Worm (Caenorhabditis elegans) whole organism, L2 larva: Measurements from ENCODE around the gene F11A5.16.

Experiments used
- ama-1 ChIP-seq: fragments of 150-350 bp; optimal IDR thresholded peaks from 2 replicates; lab custom pipeline; 2018; ENCODE audit warnings: inconsistent platforms
- skn-1 ChIP-seq: sonication (generic microtip); optimal IDR thresholded peaks from 2 replicates; lab custom pipeline; 2017; ENCODE audit warnings: missing biosample characterization, missing genetic modification characterization
- unc-62 ChIP-seq: fragments of 150-350 bp; optimal IDR thresholded peaks from 2 replicates; lab custom pipeline; 2014; ENCODE audit warnings: missing biosample characterization, missing genetic modification reagents, missing genetic modification characterization

ce11 chrV:16180350-16180749 is 30.4 kb upstream of the F11A5.16 start, which contains the start of gene str-106:
- TF ChIP-seq ama-1 (lab: Kevin White, UChicago) (no peak), unc-62 (GFP tag; lab: Kevin White, UChicago) (no peak), skn-1 (tag; lab: Kevin White, UChicago) (no peak)
